Fruit fly (Drosophila melanogaster): Measurements from ENCODE around the gene CG8032.

CG8032 gene

DNA sequence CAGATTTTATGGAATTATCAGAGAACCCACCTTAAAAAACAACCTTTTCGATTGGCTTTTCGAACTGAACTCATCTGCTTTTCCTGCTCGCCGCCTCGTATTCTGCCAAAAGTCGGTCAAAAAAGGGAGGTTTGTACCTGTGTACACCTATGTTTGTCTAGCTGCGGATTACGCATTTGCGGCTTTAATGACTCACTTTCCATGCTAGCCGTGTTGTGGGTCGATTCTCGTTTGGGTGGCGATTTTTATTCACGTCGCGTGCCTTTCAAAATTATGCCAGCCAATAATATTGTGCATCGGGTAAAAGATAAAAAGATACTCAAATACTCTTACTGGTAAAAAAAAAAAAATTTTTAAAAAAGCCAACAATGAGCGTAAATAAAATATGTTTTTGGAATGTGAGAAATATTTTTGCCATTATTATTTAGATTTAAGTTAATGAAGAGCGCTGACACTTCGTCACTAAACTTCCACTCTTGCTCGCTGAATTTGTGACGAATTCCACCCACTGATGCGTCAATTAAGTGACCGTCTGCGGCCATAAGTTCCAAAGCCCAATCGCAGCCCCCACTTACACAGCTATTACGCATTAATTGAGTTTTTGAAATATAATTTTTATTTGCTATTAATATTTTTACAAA is 18.2 kb upstream of the CG8032 start, which contains the start of gene Cyp313b1 (continued):
- no peak for TF ChIP-seq Drgx (GFP tag; IDR thresholded peaks at IDR 0.05)
- no peak for TF ChIP-seq HHEX (GFP tag; optimal IDR thresholded peaks at IDR 0.05)
- TF ChIP-seq Bteb2 (GFP tag; optimal IDR thresholded peaks at IDR 0.05) = no peak
- TF ChIP-seq CG13624 (GFP tag; optimal IDR thresholded peaks at IDR 0.05) = peak; percentile 3
- no peak for TF ChIP-seq CG4820 (GFP tag; optimal IDR thresholded peaks at IDR 0.05)
- no peak for TF ChIP-seq fd64A (GFP tag; optimal IDR thresholded peaks at IDR 0.05)
- TF ChIP-seq so (GFP tag; IDR thresholded peaks at IDR 0.05) = no peak
- no peak for TF ChIP-seq ab (GFP tag; optimal IDR thresholded peaks at IDR 0.05)
- 0 out of 2 replicates have a peak, but pooled peaks have one; percentile 17 for TF ChIP-seq Rx (GFP tag; IDR thresholded peaks at IDR 0.05)
- TF ChIP-seq CG30403 (GFP tag; optimal IDR thresholded peaks at IDR 0.05) = peak; percentile 1
- no peak for TF ChIP-seq gce (GFP tag; IDR thresholded peaks at IDR 0.05)
- no peak for TF ChIP-seq ftz-f1 (GFP tag; optimal IDR thresholded peaks at IDR 0.05)
- TF ChIP-seq CG10462 (GFP tag; optimal IDR thresholded peaks at IDR 0.05) = no peak
- no peak for TF ChIP-seq Hmx (GFP tag; optimal IDR thresholded peaks at IDR 0.05)
- no peak for TF ChIP-seq CG16863 (GFP tag; optimal IDR thresholded peaks at IDR 0.05)
- peak; percentile 38 for TF ChIP-seq CG13894 (tag; optimal IDR thresholded peaks at IDR 0.05)
- no peak for TF ChIP-seq C15 (GFP tag; IDR thresholded peaks at IDR 0.05)
- TF ChIP-seq CG15696 (tag; optimal IDR thresholded peaks at IDR 0.05) = no peak
- no peak for TF ChIP-seq CG9609 (GFP tag; optimal IDR thresholded peaks at IDR 0.05)
- peak; percentile 4 for TF ChIP-seq unpg (GFP tag; optimal IDR thresholded peaks at IDR 0.05)
- TF ChIP-seq az2 (GFP tag; optimal IDR thresholded peaks at IDR 0.05) = peak; percentile 5
- TF ChIP-seq klu (GFP tag; IDR thresholded peaks at IDR 0.05) = no peak
- no peak for TF ChIP-seq ara (GFP tag; IDR thresholded peaks at IDR 0.05)
- peak; percentile 21 for TF ChIP-seq gem (tag; optimal IDR thresholded peaks at IDR 0.05)
- peak; percentile 1 for TF ChIP-seq lab (GFP tag; optimal IDR thresholded peaks at IDR 0.05)
- peak; percentile 65 for TF ChIP-seq CG31224 (GFP tag; IDR thresholded peaks at IDR 0.05)
- TF ChIP-seq D19A (tag; optimal IDR thresholded peaks at IDR 0.05) = peak; percentile 34

DNA sequence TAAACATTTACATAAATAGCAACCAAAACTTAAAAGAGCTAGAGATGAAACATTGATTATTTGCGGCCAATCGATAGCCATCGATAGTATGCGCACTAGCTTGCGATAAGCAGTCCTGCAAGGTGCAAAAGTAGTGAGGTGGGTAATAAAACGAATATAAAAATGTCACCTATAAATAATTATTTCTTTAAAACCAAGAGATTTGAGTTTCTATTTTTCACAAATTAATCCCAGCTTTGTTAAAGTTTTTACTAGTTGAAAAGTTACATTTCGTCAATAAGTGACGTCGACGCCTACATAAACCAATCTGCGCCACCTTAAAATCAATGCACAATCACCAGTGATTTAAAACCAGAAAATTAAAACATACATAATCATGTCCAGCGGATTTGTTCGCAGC is 13.2 kb upstream of the CG8032 start, which contains the start of the genes Mkk4 and SLIRP2:
Gene Mkk4, minus strand, starts transcription at position 56 of the 400 bp plus-strand sequence.
Gene SLIRP2, plus strand, starts transcription at position 344 of the 400 bp plus-strand sequence.
- peak; percentile 98 for TF ChIP-seq CG15601 (tag; optimal IDR thresholded peaks at IDR 0.05)
- peak; percentile 98 for TF ChIP-seq CG8388 (GFP tag; optimal IDR thresholded peaks at IDR 0.05)
- TF ChIP-seq hth (optimal IDR thresholded peaks at IDR 0.05) = no peak
- TF ChIP-seq CG12659 (GFP tag; optimal IDR thresholded peaks at IDR 0.05) = peak; percentile 99
- peak; percentile 97 for TF ChIP-seq Asciz (GFP tag; optimal IDR thresholded peaks at IDR 0.05)
- TF ChIP-seq Jarid2 (GFP tag; optimal IDR thresholded peaks at IDR 0.05) = peak; percentile 91
- TF ChIP-seq nmo (GFP tag; optimal IDR thresholded peaks at IDR 0.05) = peak; percentile 100
- peak; percentile 97 for TF ChIP-seq CG12769 (tag; optimal IDR thresholded peaks at IDR 0.05)
- peak; percentile 98 for TF ChIP-seq Fer2 (tag; optimal IDR thresholded peaks at IDR 0.05)
- peak; percentile 97 for TF ChIP-seq Blimp-1 (GFP tag; optimal IDR thresholded peaks at IDR 0.05)
- TF ChIP-seq CG9797 (GFP tag; optimal IDR thresholded peaks at IDR 0.05) = peak; percentile 64
- peak; percentile 98 for TF ChIP-seq CG2202 (tag; optimal IDR thresholded peaks at IDR 0.05)
- peak; percentile 78; the same call in 2 of the 3 replicates for TF ChIP-seq z (GFP tag; IDR thresholded peaks at IDR 0.05)
- peak; percentile 69 for TF ChIP-seq hkb (optimal IDR thresholded peaks at IDR 0.05)
- TF ChIP-seq hkb (GFP tag; IDR thresholded peaks at IDR 0.05) = peak; percentile 99
- peak; percentile 99 for TF ChIP-seq CG11695 (GFP tag; IDR thresholded peaks at IDR 0.05)
- TF ChIP-seq schlank (tag; optimal IDR thresholded peaks at IDR 0.05) = peak; percentile 95
- peak; percentile 98 for TF ChIP-seq shn (GFP tag; optimal IDR thresholded peaks at IDR 0.05)
- peak; percentile 97 for TF ChIP-seq Rx (GFP tag; IDR thresholded peaks at IDR 0.05)
- TF ChIP-seq Opbp (GFP tag; IDR thresholded peaks at IDR 0.05; ENCODE audit: partially characterized antibody) = peak; percentile 82
- TF ChIP-seq Atf3 (GFP tag; optimal IDR thresholded peaks at IDR 0.05) = peak; percentile 99
- TF ChIP-seq CG1792 (GFP tag; optimal IDR thresholded peaks at IDR 0.05) = peak; percentile 97
- TF ChIP-seq CG1024 (GFP tag; IDR thresholded peaks at IDR 0.05) = peak; percentile 96
- TF ChIP-seq phol (tag; optimal IDR thresholded peaks at IDR 0.05) = peak; percentile 99
- TF ChIP-seq CG16779 (GFP tag; IDR thresholded peaks at IDR 0.05) = peak; percentile 97
